Worm (Caenorhabditis elegans) whole organism, midembryonic: Measurements from ENCODE around the gene cTel55X.1.

Experiments
- T22C8.4 ChIP-seq: fragments of 200-800 bp; sonication (Bioruptor generic); IDR thresholded peaks from 2 replicates; pipeline ENCODE4 v1.3.6; 2022; ENCODE audit warnings: missing genetic modification characterization, missing compliant biosample characterization
- cog-1 ChIP-seq: sonication (generic microtip); optimal IDR thresholded peaks from 2 replicates; lab custom pipeline; 2016; ENCODE audit warnings: missing genetic modification characterization, missing compliant biosample characterization
- flt-1 ChIP-seq: fragments of 200-800 bp; sonication (Bioruptor generic); IDR thresholded peaks from 2 replicates; pipeline ENCODE4 v1.3.6; 2022; ENCODE audit warnings: missing genetic modification characterization, missing compliant biosample characterization
- klf-2 ChIP-seq: fragments of 200-800 bp; sonication (Bioruptor generic); conservative IDR thresholded peaks from 2 replicates; pipeline ENCODE4 v1.3.6; 2022; ENCODE audit warnings: missing genetic modification reagents, missing genetic modification characterization, missing compliant biosample characterization
- med-1 ChIP-seq: sonication (generic microtip); optimal IDR thresholded peaks from 2 replicates; lab custom pipeline; 2017; ENCODE audit warnings: missing genetic modification characterization, mild to moderate bottlenecking, missing compliant biosample characterization, antibody characterized with exemption, missing genetic modification reagents; ENCODE audit not compliant: insufficient read depth
- ref-1 ChIP-seq: fragments of 200-800 bp; sonication (Bioruptor generic); conservative IDR thresholded peaks from 2 replicates; pipeline ENCODE4 v1.3.6; 2022; ENCODE audit warnings: missing genetic modification reagents, missing genetic modification characterization, missing compliant biosample characterization
- tab-1 ChIP-seq: fragments of 200-800 bp; sonication (Bioruptor generic); IDR thresholded peaks from 2 replicates; pipeline ENCODE4 v1.3.6; 2022; ENCODE audit warnings: missing genetic modification characterization, missing compliant biosample characterization
- ztf-23 ChIP-seq: fragments of 200-800 bp; sonication (Bioruptor generic); IDR thresholded peaks from 2 replicates; pipeline ENCODE4 v1.3.6; 2022; ENCODE audit warnings: missing genetic modification reagents, missing genetic modification characterization, missing compliant biosample characterization
- ztf-29 ChIP-seq: fragments of 200-800 bp; sonication (Bioruptor generic); IDR thresholded peaks from 2 replicates; pipeline ENCODE4 v1.3.6; 2022; ENCODE audit warnings: missing genetic modification reagents, missing genetic modification characterization, missing compliant biosample characterization

Gene cTel55X.1

DNA sequence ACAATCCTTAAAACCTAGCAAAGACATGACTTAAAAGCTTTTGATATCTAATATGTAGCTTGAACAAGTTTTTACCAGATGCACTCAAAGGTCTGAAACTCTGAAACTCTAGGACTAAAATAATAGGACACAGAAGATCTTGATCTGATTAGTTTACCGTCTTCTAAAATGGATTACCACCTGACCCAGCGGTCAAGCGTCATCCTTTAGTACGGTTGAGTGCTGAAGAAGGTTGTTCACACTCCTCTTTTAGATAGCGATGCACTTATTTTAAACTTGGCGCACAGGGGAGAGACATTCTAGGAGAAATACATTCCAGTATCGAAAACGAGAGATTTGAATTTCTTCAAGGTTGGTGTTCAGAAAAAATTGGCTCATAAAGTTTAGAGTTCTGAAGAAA, 31.1 kb upstream of the cTel55X.1 start:
- TF ChIP-seq flt-1 (no peak), cog-1 (tag; lab: Kevin White, UChicago) (no peak), ztf-29 (GFP tag; lab: Robert Waterston, UW) (no peak), T22C8.4 (GFP tag; lab: Robert Waterston, UW) (no peak), ref-1 (GFP tag; lab: Robert Waterston, UW) (no peak), med-1 (GFP tag; lab: Kevin White, UChicago) (no peak), ztf-23 (GFP tag; lab: Robert Waterston, UW) (no peak)

DNA sequence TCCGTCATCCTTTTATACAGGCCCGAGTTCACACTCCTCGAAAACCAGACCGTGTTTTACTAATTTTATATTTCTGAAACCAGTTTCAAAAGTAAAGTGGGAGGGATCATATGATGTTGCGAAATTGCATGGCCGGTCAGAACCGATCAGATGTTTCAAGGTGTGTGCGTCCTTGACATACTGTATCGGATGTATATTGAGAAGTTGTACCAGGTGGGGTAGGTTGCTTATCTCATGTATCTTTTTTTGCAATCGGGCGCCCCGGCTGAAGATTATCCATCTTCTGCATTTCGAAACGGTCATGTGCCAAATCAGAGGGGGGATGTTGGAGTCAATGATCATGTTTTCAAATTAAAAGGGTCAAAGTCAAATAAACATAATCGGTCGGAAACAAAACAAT, 30.0 kb upstream of the cTel55X.1 start, which contains the start of gene T23E7.6:
TSS of gene T23E7.6 (minus strand) at position 45 of the 400 bp plus-strand sequence.
- TF ChIP-seq med-1 (GFP tag; lab: Kevin White, UChicago): no peak
- no peak for TF ChIP-seq ztf-23 (GFP tag; lab: Robert Waterston, UW)
- no peak for TF ChIP-seq ref-1 (GFP tag; lab: Robert Waterston, UW)
- no peak for TF ChIP-seq flt-1
- TF ChIP-seq klf-2 (GFP tag; lab: Robert Waterston, UW): no peak
- TF ChIP-seq tab-1 (GFP tag; lab: Robert Waterston, UW): no peak
- TF ChIP-seq cog-1 (tag; lab: Kevin White, UChicago): no peak
- TF ChIP-seq ztf-29 (GFP tag; lab: Robert Waterston, UW): no peak
- TF ChIP-seq T22C8.4 (GFP tag; lab: Robert Waterston, UW): no peak

DNA sequence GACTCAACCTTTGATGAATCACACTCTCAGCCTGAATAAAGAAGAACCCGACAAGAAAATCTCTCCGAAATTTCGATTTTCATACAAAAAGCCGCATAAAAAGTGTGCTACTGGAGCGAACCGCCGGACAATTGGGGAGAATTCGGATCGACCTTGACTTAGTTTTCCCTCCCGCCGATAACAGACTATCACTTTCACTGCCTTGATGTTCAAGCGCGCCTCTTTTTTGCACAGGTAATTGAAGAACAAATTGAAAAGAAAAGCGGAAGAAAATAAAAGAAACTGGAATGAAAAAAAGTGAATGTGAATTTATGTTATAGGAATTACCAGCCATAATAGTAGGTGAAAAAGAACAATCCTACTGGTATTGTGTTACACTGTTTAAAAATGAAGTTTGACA, 28.8 kb upstream of the cTel55X.1 start:
- no peak for TF ChIP-seq T22C8.4 (GFP tag; lab: Robert Waterston, UW)
- no peak for TF ChIP-seq ztf-23 (GFP tag; lab: Robert Waterston, UW)
- TF ChIP-seq med-1 (GFP tag; lab: Kevin White, UChicago): no peak
- no peak for TF ChIP-seq cog-1 (tag; lab: Kevin White, UChicago)
- no peak for TF ChIP-seq flt-1
- no peak for TF ChIP-seq ref-1 (GFP tag; lab: Robert Waterston, UW)
- TF ChIP-seq tab-1 (GFP tag; lab: Robert Waterston, UW): no peak
- no peak for TF ChIP-seq ztf-29 (GFP tag; lab: Robert Waterston, UW)
- no peak for TF ChIP-seq klf-2 (GFP tag; lab: Robert Waterston, UW)

DNA sequence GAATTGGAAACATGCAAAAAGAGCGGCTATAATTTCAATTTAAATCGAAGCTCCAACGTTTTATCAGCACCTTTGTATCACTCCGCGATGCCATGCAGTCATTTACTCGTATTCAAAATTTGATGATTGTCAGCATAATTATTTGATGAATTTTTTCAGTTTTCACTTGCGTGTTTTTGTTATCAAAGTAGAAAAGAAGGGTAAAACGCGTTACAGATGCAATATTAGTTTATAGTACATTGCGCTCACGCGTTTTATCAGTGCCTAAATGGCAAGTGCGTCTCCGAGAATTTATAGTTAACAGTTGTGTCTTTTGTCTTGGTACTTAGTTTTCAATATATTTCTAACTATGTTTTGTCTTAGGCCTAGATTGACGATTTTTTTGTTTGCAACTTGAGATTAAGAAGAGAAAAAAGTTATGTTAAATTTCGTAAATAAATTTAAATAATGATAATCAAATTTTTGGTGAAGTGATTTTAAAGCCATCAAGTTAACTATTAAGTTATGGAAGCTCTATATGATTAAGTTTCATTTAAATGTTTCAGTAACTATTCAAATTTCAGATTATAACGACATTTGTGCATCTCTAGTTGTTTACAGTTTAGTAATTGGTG, 20.0 kb upstream of the cTel55X.1 start, which contains the start of gene cgt-2:
TSS of gene cgt-2 (plus strand) at position 564 of the 614 bp plus-strand sequence.
- no peak for TF ChIP-seq med-1 (GFP tag; lab: Kevin White, UChicago)
- no peak for TF ChIP-seq ref-1 (GFP tag; lab: Robert Waterston, UW)
- TF ChIP-seq ztf-23 (GFP tag; lab: Robert Waterston, UW): no peak
- TF ChIP-seq klf-2 (GFP tag; lab: Robert Waterston, UW): no peak
- no peak for TF ChIP-seq cog-1 (tag; lab: Kevin White, UChicago)
- TF ChIP-seq tab-1 (GFP tag; lab: Robert Waterston, UW): no peak
- no peak for TF ChIP-seq ztf-29 (GFP tag; lab: Robert Waterston, UW)
- TF ChIP-seq T22C8.4 (GFP tag; lab: Robert Waterston, UW): no peak
- TF ChIP-seq flt-1: no peak

DNA sequence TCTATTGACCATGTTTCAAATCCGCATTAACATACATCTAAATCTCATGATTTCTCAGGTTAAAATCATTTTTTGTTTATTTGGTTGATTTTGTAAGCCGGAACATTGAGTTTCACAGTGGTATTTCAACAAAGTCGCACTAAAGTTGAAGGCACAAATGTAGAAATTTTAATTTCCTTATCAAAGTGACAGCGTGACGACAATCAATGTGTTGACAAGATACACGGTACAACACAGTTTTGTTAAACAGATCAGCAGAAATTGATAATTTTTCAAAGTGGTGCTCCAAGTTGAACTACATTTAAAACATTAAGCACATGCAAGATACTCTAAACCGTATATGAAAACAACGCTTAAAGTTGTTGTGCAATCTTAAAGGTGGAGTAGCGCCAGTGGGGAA, 12.2 kb upstream of the cTel55X.1 start:
- TF ChIP-seq cog-1 (tag; lab: Kevin White, UChicago) (no peak), tab-1 (GFP tag; lab: Robert Waterston, UW) (no peak)

DNA sequence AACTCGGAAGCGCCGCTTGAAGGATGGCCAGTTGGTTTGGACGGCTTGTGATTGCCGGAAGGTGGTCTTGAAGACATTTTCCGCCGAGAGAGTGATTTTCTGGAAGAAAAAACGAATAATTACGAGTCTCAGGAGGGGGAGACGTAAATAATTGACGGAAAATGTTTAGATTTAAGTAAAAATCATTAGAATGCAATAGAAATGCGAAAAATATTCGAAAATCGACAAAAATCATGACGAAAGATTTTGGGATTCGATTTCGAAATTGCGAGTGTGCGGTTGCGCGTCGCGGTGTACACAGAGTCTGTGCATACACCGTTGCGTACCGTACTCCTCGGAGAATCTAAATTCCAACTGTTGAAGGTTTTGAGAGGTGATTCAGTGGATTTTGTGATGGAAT, 3.2 kb upstream of the cTel55X.1 start, which contains the start of gene H11L12.1:
TSS of gene H11L12.1 (minus strand) at position 101 of the 400 bp plus-strand sequence.
- TF ChIP-seq cog-1 (tag; lab: Kevin White, UChicago): no peak
- TF ChIP-seq tab-1 (GFP tag; lab: Robert Waterston, UW): no peak
- no peak for TF ChIP-seq ztf-29 (GFP tag; lab: Robert Waterston, UW)
- TF ChIP-seq T22C8.4 (GFP tag; lab: Robert Waterston, UW): no peak
- TF ChIP-seq ref-1 (GFP tag; lab: Robert Waterston, UW): no peak
- no peak for TF ChIP-seq flt-1
- no peak for TF ChIP-seq klf-2 (GFP tag; lab: Robert Waterston, UW)
- no peak for TF ChIP-seq med-1 (GFP tag; lab: Kevin White, UChicago)
- no peak for TF ChIP-seq ztf-23 (GFP tag; lab: Robert Waterston, UW)
